Worm (Caenorhabditis elegans) whole organism, L4 larva: ENCODE data around the gene ZK84.4.

Experiments used
- F44E2.7 ChIP-seq: fragments of 200-800 bp; sonication (Bioruptor generic); IDR thresholded peaks from 2 replicates; pipeline ENCODE4 v2.1.2; 2022; ENCODE audit warnings: missing genetic modification characterization, missing compliant biosample characterization
- ZK546.5 ChIP-seq, 2 experiments: sonication (generic microtip); optimal IDR thresholded peaks; 2 replicates each; lab custom pipeline; 2017; ENCODE audit warnings: missing biosample characterization in 2 of 2, missing genetic modification characterization in 2 of 2
- aha-1 ChIP-seq: fragments of 150-350 bp; peaks from one replicate; lab custom pipeline; 2014; ENCODE audit warnings: missing biosample characterization, missing genetic modification characterization
- aly-2 ChIP-seq: sonication (generic microtip); optimal IDR thresholded peaks from 2 replicates; lab custom pipeline; 2018; ENCODE audit warnings: missing biosample characterization, missing genetic modification characterization
- ceh-20 ChIP-seq: fragments of 200-800 bp; sonication (Bioruptor generic); IDR thresholded peaks from 2 replicates; pipeline ENCODE4 v1.3.6; 2022; ENCODE audit warnings: missing genetic modification reagents, missing genetic modification characterization, missing compliant biosample characterization
- ceh-32 ChIP-seq: sonication (generic microtip); optimal IDR thresholded peaks from 2 replicates; lab custom pipeline; 2016; ENCODE audit warnings: mild to moderate bottlenecking, missing genetic modification characterization, missing compliant biosample characterization; ENCODE audit not compliant: poor library complexity
- nhr-25 ChIP-seq: sonication (generic microtip); optimal IDR thresholded peaks from 2 replicates; lab custom pipeline; 2017; ENCODE audit warnings: missing genetic modification characterization, mild to moderate bottlenecking, missing compliant biosample characterization, antibody characterized with exemption, moderate library complexity, borderline replicate concordance; ENCODE audit not compliant: insufficient read depth
- sdz-12 ChIP-seq: fragments of 200-800 bp; sonication (Bioruptor generic); optimal IDR thresholded peaks from 2 replicates; lab custom pipeline; 2018; ENCODE audit warnings: mild to moderate bottlenecking, missing genetic modification characterization, missing compliant biosample characterization
- unc-39 ChIP-seq: sonication (generic microtip); optimal IDR thresholded peaks from 2 replicates; lab custom pipeline; 2017; ENCODE audit warnings: missing biosample characterization, missing genetic modification characterization
- zag-1 ChIP-seq: fragments of 150-350 bp; optimal IDR thresholded peaks from 2 replicates; lab custom pipeline; 2014; ENCODE audit warnings: missing biosample characterization, missing genetic modification characterization

DNA sequence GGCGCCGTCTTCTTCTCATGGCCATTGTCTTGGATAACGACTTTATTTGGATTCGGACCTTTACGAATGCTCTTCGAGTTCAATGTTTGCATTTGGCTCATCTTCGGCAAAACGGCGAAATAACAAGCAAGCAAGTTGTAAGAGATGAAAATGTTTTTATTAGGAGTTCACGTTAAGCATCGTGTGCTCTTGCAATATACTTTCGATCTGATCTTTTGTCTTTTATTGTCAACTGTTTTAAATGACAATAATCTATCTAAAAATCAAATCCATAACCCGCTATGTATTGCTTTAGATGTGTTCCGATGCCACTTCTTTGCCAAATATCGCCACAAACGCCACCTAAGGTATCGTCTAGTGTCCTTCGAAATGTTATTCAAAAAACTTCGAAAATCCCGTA is 7.6 kb upstream of the ZK84.4 start, which contains the start of gene ZK84.5:
- TF ChIP-seq zag-1 (tag; lab: Kevin White, UChicago) (no peak), aha-1 (tag; lab: Kevin White, UChicago) (no peak), nhr-25 (tag; lab: Kevin White, UChicago) (no peak), unc-39 (tag; lab: Kevin White, UChicago) (no peak), ZK546.5 (tag; optimal IDR thresholded peaks at IDR 0.05; lab: Kevin White, UChicago) (no peak), ceh-32 (tag; lab: Kevin White, UChicago) (no peak), ceh-20 (no peak), F44E2.7 (GFP tag; lab: Robert Waterston, UW) (no peak), sdz-12 (GFP tag; lab: Kevin White, UChicago) (no peak), aly-2 (tag; lab: Kevin White, UChicago) (no peak)
